Worm (Caenorhabditis elegans): ENCODE results near the gene dyrb-1.

Gene dyrb-1

ce11 chrII:9113759-9114158 is 6.8 kb upstream of the dyrb-1 start (continued):
- TF ChIP-seq set-16 (GFP tag; IDR thresholded peaks at IDR 0.05) (no peak), fkh-10 (GFP tag; optimal IDR thresholded peaks at IDR 0.05) (no peak), madf-9 (GFP tag; conservative IDR thresholded peaks at IDR 0.05) (no peak), nhr-6 (tag; optimal IDR thresholded peaks at IDR 0.05) (no peak), nhr-76 (tag; optimal IDR thresholded peaks at IDR 0.05) (no peak), ceh-20 (GFP tag; IDR thresholded peaks at IDR 0.05) (no peak), spr-1 (tag; optimal IDR thresholded peaks at IDR 0.05) (peak; percentile 59), duxl-1 (tag; optimal IDR thresholded peaks at IDR 0.05; ENCODE audit: poor library complexity) (no peak), unc-62 (GFP tag; optimal IDR thresholded peaks at IDR 0.05 in 1 of 2) (peak in 1 of 2 experiments; percentile 27), unc-62 (tag; optimal IDR thresholded peaks at IDR 0.05) (no peak), hlh-30 (tag; optimal IDR thresholded peaks at IDR 0.05; ENCODE audit: insufficient read depth) (peak; percentile 78), zip-2 (tag; optimal IDR thresholded peaks at IDR 0.05) (no peak), mep-1 (tag; optimal IDR thresholded peaks at IDR 0.05) (peak; percentile 52), daf-16 (GFP tag; optimal IDR thresholded peaks at IDR 0.05) (peak in 1 of 2 experiments; percentile 9), daf-16 (tag; optimal IDR thresholded peaks at IDR 0.05) (peak; percentile 2), ama-1 (optimal IDR thresholded peaks at IDR 0.05) (no peak), zfp-3 (GFP tag; conservative IDR thresholded peaks at IDR 0.05) (no peak), unc-39 (tag; optimal IDR thresholded peaks at IDR 0.05) (no peak), ceh-62 (tag; optimal IDR thresholded peaks at IDR 0.05) (no peak), mdt-29 (GFP tag; IDR thresholded peaks at IDR 0.05) (no peak), dve-1 (tag; optimal IDR thresholded peaks at IDR 0.05; ENCODE audit: insufficient read depth) (peak; percentile 64), hif-1 (tag; optimal IDR thresholded peaks at IDR 0.05) (peak in 1 of 2 experiments; percentile 41), hlh-11 (tag; optimal IDR thresholded peaks at IDR 0.05) (peak; percentile 94), dpl-1 (GFP tag; optimal IDR thresholded peaks at IDR 0.05) (peak; percentile 44), hmg-1.1 (GFP tag; IDR thresholded peaks at IDR 0.05) (peak; percentile 62), lsy-2 (tag; optimal IDR thresholded peaks at IDR 0.05) (peak in 1 of 2 experiments; percentile 47), gei-8 (GFP tag; optimal IDR thresholded peaks at IDR 0.05) (no peak), snpc-1.2 (GFP tag; IDR thresholded peaks at IDR 0.05) (no peak), pha-4 (GFP tag; IDR thresholded peaks at IDR 0.05) (0 out of 2 replicates have a peak, but pooled peaks have one; percentile 36), pha-4 (tag; optimal IDR thresholded peaks at IDR 0.05) (no peak), pqm-1 (tag; optimal IDR thresholded peaks at IDR 0.05) (peak; percentile 26)

- TF ChIP-seq unc-130 (GFP tag; optimal IDR thresholded peaks at IDR 0.05) (no peak), zfp-3 (GFP tag; conservative IDR thresholded peaks at IDR 0.05) (no peak; the same call in 1 of the 2 replicates), ceh-44 (GFP tag; IDR thresholded peaks at IDR 0.05) (no peak), snpc-1.2 (GFP tag; IDR thresholded peaks at IDR 0.05) (no peak), mdl-1 (tag; optimal IDR thresholded peaks at IDR 0.05) (peak in 1 of 2 experiments; percentile 72), dpl-1 (GFP tag; optimal IDR thresholded peaks at IDR 0.05) (peak; percentile 47), nhr-10 (tag; optimal IDR thresholded peaks at IDR 0.05) (peak; percentile 17), tra-1 (GFP tag; IDR thresholded peaks at IDR 0.05) (peak; percentile 60; the same call in 1 of the 2 replicates), egl-27 (tag; optimal IDR thresholded peaks at IDR 0.05) (no peak), rbr-2 (tag; optimal IDR thresholded peaks at IDR 0.05) (peak; percentile 83), ceh-20 (GFP tag; IDR thresholded peaks at IDR 0.05) (0 out of 2 replicates have a peak, but pooled peaks have one; percentile 35), nhr-28 (tag; optimal IDR thresholded peaks at IDR 0.05) (peak; percentile 89), mep-1 (tag; optimal IDR thresholded peaks at IDR 0.05) (peak; percentile 93), nhr-25 (tag; optimal IDR thresholded peaks at IDR 0.05; ENCODE audit: borderline replicate concordance, insufficient read depth) (peak; percentile 45), madf-5 (GFP tag; IDR thresholded peaks at IDR 0.05) (no peak), hif-1 (tag; optimal IDR thresholded peaks at IDR 0.05) (peak in 1 of 2 experiments; percentile 57), lir-3 (tag; optimal IDR thresholded peaks at IDR 0.05) (no peak), saeg-2 (GFP tag; IDR thresholded peaks at IDR 0.05) (no peak), R02D3.7 (tag; optimal IDR thresholded peaks at IDR 0.05) (no peak), nhr-11 (tag; optimal IDR thresholded peaks at IDR 0.05) (peak; percentile 94), Y5F2A.4 (GFP tag; optimal IDR thresholded peaks at IDR 0.05) (no peak), lin-29 (GFP tag; IDR thresholded peaks at IDR 0.05) (no peak), ceh-32 (tag; optimal IDR thresholded peaks at IDR 0.05; ENCODE audit: poor library complexity) (no peak), skn-1 (tag; optimal IDR thresholded peaks at IDR 0.05) (no peak), dve-1 (tag; optimal IDR thresholded peaks at IDR 0.05; ENCODE audit: insufficient read depth) (peak; percentile 93), dmd-6 (GFP tag; IDR thresholded peaks at IDR 0.05) (peak; percentile 74), daf-16 (GFP tag; optimal IDR thresholded peaks at IDR 0.05) (peak in 1 of 2 experiments; percentile 68), daf-16 (tag; optimal IDR thresholded peaks at IDR 0.05) (peak; percentile 23)
Observed at ce11 chrII:9112851-9113250, 5.9 kb upstream of the dyrb-1 start, which contains the start of gene jun-1. TSS of gene jun-1 (plus strand) at chrII:9113157.
